ENCODE assay signal across 5 worm cellular contexts in the genomic region with DNA sequence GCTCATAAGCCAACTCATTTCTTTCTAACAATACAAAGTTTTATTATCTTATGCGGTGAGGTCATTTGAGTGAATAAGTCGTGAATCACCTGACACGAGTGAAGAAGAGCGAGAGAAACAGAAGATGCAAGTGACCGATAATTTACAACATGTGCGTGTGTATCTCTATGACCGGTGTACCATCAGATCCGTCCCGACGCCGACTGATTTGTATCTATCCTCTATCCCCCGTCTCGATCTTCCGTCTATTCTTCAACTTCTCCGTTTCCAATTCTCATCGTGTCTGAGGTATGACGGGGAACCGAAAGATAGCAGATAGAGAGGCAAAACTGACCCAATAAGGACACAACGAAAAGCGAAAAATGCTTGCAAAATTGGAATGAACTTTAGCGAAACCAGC.
TF ChIP-seq lines count a peak whose summit lies in the region.

A gene (plus strand): TSS at position 162 of the 400 bp plus-strand sequence.

TF ChIP-seq in whole organism, L1 larva, 84 proteins besides CTCF, POLR2A, EP300 and RAD21 (continued from another document and continues in another):
- peak; percentile 81 for TF ChIP-seq snu-23 (GFP tag; optimal IDR thresholded peaks at IDR 0.05; lab: Kevin White, UChicago)
- peak; percentile 47 for TF ChIP-seq lir-3 (tag; optimal IDR thresholded peaks at IDR 0.05; lab: Kevin White, UChicago; ENCODE audit: poor library complexity)
- no peak for TF ChIP-seq pax-3 (tag; optimal IDR thresholded peaks at IDR 0.05; lab: Kevin White, UChicago)
- no peak for TF ChIP-seq efl-1 (optimal IDR thresholded peaks at IDR 0.05; lab: Kevin White, UChicago)
- TF ChIP-seq efl-1 (GFP tag; optimal IDR thresholded peaks at IDR 0.05 in 1 of 2; lab: Kevin White, UChicago), result peak in 1 of 2 experiments; percentile 91
- TF ChIP-seq nhr-20 (tag; optimal IDR thresholded peaks at IDR 0.05; lab: Kevin White, UChicago), result peak; percentile 83
- TF ChIP-seq fkh-4 (tag; optimal IDR thresholded peaks at IDR 0.05; lab: Kevin White, UChicago; ENCODE audit: borderline replicate concordance), result no peak
- TF ChIP-seq pag-3 (tag; optimal IDR thresholded peaks at IDR 0.05; lab: Kevin White, UChicago; ENCODE audit: borderline replicate concordance, insufficient read depth), result no peak
- peak in 1 of 2 experiments; percentile 85 for TF ChIP-seq mdl-1 (tag; optimal IDR thresholded peaks at IDR 0.05; lab: Kevin White, UChicago)
- peak; percentile 41 for TF ChIP-seq unc-130 (tag; optimal IDR thresholded peaks at IDR 0.05; lab: Kevin White, UChicago)
- no peak for TF ChIP-seq unc-30 (tag; optimal IDR thresholded peaks at IDR 0.05; lab: Kevin White, UChicago)
- peak; percentile 61 for TF ChIP-seq grh-1 (GFP tag; IDR thresholded peaks at IDR 0.05; lab: Robert Waterston, UW)
- peak in 2 of 6 experiments; percentile 72 to 80 for TF ChIP-seq elt-3 (tag; optimal IDR thresholded peaks at IDR 0.05; lab: Kevin White, UChicago)
- TF ChIP-seq nhr-71 (tag; optimal IDR thresholded peaks at IDR 0.05; lab: Kevin White, UChicago), result peak; percentile 84
- TF ChIP-seq nhr-19 (GFP tag; conservative IDR thresholded peaks at IDR 0.05; lab: Robert Waterston, UW), result peak; percentile 66
- peak; percentile 41 for TF ChIP-seq nhr-47 (tag; optimal IDR thresholded peaks at IDR 0.05; lab: Kevin White, UChicago)
- TF ChIP-seq unc-62 (GFP tag; optimal IDR thresholded peaks at IDR 0.05; lab: Kevin White, UChicago), result no peak
- TF ChIP-seq dsc-1 (tag; optimal IDR thresholded peaks at IDR 0.05; lab: Kevin White, UChicago), result peak; percentile 23
- peak; percentile 30 for TF ChIP-seq irx-1 (tag; optimal IDR thresholded peaks at IDR 0.05; lab: Kevin White, UChicago)
- TF ChIP-seq lin-13 (GFP tag; optimal IDR thresholded peaks at IDR 0.05; lab: Kevin White, UChicago), result peak; percentile 32
- TF ChIP-seq mep-1 (tag; optimal IDR thresholded peaks at IDR 0.05; lab: Kevin White, UChicago), result peak; percentile 74
- TF ChIP-seq hlh-17 (GFP tag; optimal IDR thresholded peaks at IDR 0.05; lab: Kevin White, UChicago; ENCODE audit: borderline replicate concordance), result no peak
- TF ChIP-seq nhr-12 (tag; optimal IDR thresholded peaks at IDR 0.05; lab: Kevin White, UChicago), result no peak
- TF ChIP-seq lin-14 (GFP tag; optimal IDR thresholded peaks at IDR 0.05; lab: Kevin White, UChicago), result peak; percentile 86

TF ChIP-seq in whole organism, L2 larva, 48 proteins besides CTCF, POLR2A, EP300 and RAD21 (continued from another document and continues in another):
- TF ChIP-seq lsy-2 (tag; optimal IDR thresholded peaks at IDR 0.05; lab: Kevin White, UChicago) (no peak), nhr-12 (tag; optimal IDR thresholded peaks at IDR 0.05; lab: Kevin White, UChicago) (no peak), egl-27 (tag; optimal IDR thresholded peaks at IDR 0.05; lab: Kevin White, UChicago) (peak; percentile 43), ceh-16 (tag; optimal IDR thresholded peaks at IDR 0.05; lab: Kevin White, UChicago) (peak; percentile 89), ztf-11 (tag; optimal IDR thresholded peaks at IDR 0.05; lab: Kevin White, UChicago) (no peak), crh-2 (tag; optimal IDR thresholded peaks at IDR 0.05; lab: Kevin White, UChicago) (no peak), elt-1 (tag; optimal IDR thresholded peaks at IDR 0.05; lab: Kevin White, UChicago) (peak; percentile 92), ceh-82 (tag; optimal IDR thresholded peaks at IDR 0.05; lab: Kevin White, UChicago) (no peak), nhr-23 (tag; optimal IDR thresholded peaks at IDR 0.05; lab: Kevin White, UChicago) (no peak), unc-62 (GFP tag; optimal IDR thresholded peaks at IDR 0.05; lab: Kevin White, UChicago) (no peak), lin-39 (tag; optimal IDR thresholded peaks at IDR 0.05; lab: Kevin White, UChicago) (no peak), nhr-6 (tag; optimal IDR thresholded peaks at IDR 0.05; lab: Kevin White, UChicago) (peak; percentile 39), elt-3 (tag; optimal IDR thresholded peaks at IDR 0.05; lab: Kevin White, UChicago) (no peak), aly-2 (tag; optimal IDR thresholded peaks at IDR 0.05; lab: Kevin White, UChicago) (no peak), ztf-1 (GFP tag; conservative IDR thresholded peaks at IDR 0.05; lab: Robert Waterston, UW) (no peak), nhr-21 (tag; optimal IDR thresholded peaks at IDR 0.05; lab: Kevin White, UChicago) (peak; percentile 84), snpc-4 (tag; optimal IDR thresholded peaks at IDR 0.05; lab: Kevin White, UChicago) (no peak), alr-1 (tag; optimal IDR thresholded peaks at IDR 0.05; lab: Kevin White, UChicago) (no peak), zag-1 (tag; optimal IDR thresholded peaks at IDR 0.05; lab: Kevin White, UChicago) (no peak), F13H6.1 (tag; optimal IDR thresholded peaks at IDR 0.05; lab: Kevin White, UChicago) (no peak), C34F6.9 (tag; optimal IDR thresholded peaks at IDR 0.05; lab: Kevin White, UChicago) (peak; percentile 41), ZK546.5 (tag; optimal IDR thresholded peaks at IDR 0.05; lab: Kevin White, UChicago) (no peak), ama-1 (optimal IDR thresholded peaks at IDR 0.05; lab: Kevin White, UChicago) (no peak), lin-13 (GFP tag; optimal IDR thresholded peaks at IDR 0.05; lab: Kevin White, UChicago) (no peak), unc-39 (tag; optimal IDR thresholded peaks at IDR 0.05; lab: Kevin White, UChicago) (no peak), blmp-1 (tag; optimal IDR thresholded peaks at IDR 0.05; lab: Kevin White, UChicago; ENCODE audit: insufficient read depth) (peak; percentile 58), skn-1 (tag; optimal IDR thresholded peaks at IDR 0.05; lab: Kevin White, UChicago) (no peak)

TF ChIP-seq in whole organism, L3 larva, 47 proteins besides CTCF, POLR2A, EP300 and RAD21 (continued from another document and continues in another):
- TF ChIP-seq egl-27 (tag; optimal IDR thresholded peaks at IDR 0.05; lab: Kevin White, UChicago), result no peak
- no peak for TF ChIP-seq ceh-82 (tag; optimal IDR thresholded peaks at IDR 0.05; lab: Kevin White, UChicago)
- TF ChIP-seq lin-15B (tag; optimal IDR thresholded peaks at IDR 0.05; lab: Kevin White, UChicago), result no peak
- no peak for TF ChIP-seq nhr-77 (tag; optimal IDR thresholded peaks at IDR 0.05; lab: Kevin White, UChicago)
- TF ChIP-seq nhr-76 (tag; optimal IDR thresholded peaks at IDR 0.05; lab: Kevin White, UChicago), result no peak
- TF ChIP-seq fkh-10 (GFP tag; optimal IDR thresholded peaks at IDR 0.05; lab: Kevin White, UChicago), result no peak
- no peak for TF ChIP-seq skn-1 (tag; optimal IDR thresholded peaks at IDR 0.05; lab: Kevin White, UChicago)
- TF ChIP-seq pqm-1 (tag; optimal IDR thresholded peaks at IDR 0.05; lab: Kevin White, UChicago), result peak; percentile 10
- no peak for TF ChIP-seq ztf-4 (tag; optimal IDR thresholded peaks at IDR 0.05; lab: Kevin White, UChicago)
- peak in 1 of 3 experiments; percentile 19 for TF ChIP-seq elt-3 (tag; optimal IDR thresholded peaks at IDR 0.05; lab: Kevin White, UChicago)
- TF ChIP-seq elt-2 (tag; optimal IDR thresholded peaks at IDR 0.05; lab: Kevin White, UChicago), result peak; percentile 9
- no peak for TF ChIP-seq nfya-1 (tag; optimal IDR thresholded peaks at IDR 0.05; lab: Kevin White, UChicago; ENCODE audit: insufficient read depth)
- TF ChIP-seq unc-62 (GFP tag; optimal IDR thresholded peaks at IDR 0.05; lab: Kevin White, UChicago), result peak; percentile 17
- TF ChIP-seq nhr-23 (tag; optimal IDR thresholded peaks at IDR 0.05; lab: Kevin White, UChicago), result peak; percentile 87
- TF ChIP-seq pha-4 (tag; optimal IDR thresholded peaks at IDR 0.05; lab: Kevin White, UChicago), result no peak
- TF ChIP-seq nhr-43 (tag; optimal IDR thresholded peaks at IDR 0.05; lab: Kevin White, UChicago; ENCODE audit: poor library complexity, severe bottlenecking), result peak; percentile 6
- no peak for TF ChIP-seq egl-5 (tag; optimal IDR thresholded peaks at IDR 0.05; lab: Kevin White, UChicago)
- no peak for TF ChIP-seq nhr-28 (tag; optimal IDR thresholded peaks at IDR 0.05; lab: Kevin White, UChicago)
- peak; percentile 92 for TF ChIP-seq nhr-25 (tag; optimal IDR thresholded peaks at IDR 0.05; lab: Kevin White, UChicago)
- TF ChIP-seq mml-1 (tag; optimal IDR thresholded peaks at IDR 0.05; lab: Kevin White, UChicago), result no peak
- no peak for TF ChIP-seq snpc-4 (tag; optimal IDR thresholded peaks at IDR 0.05; lab: Kevin White, UChicago)
- no peak for TF ChIP-seq zag-1 (tag; optimal IDR thresholded peaks at IDR 0.05; lab: Kevin White, UChicago)
- TF ChIP-seq ceh-9 (tag; optimal IDR thresholded peaks at IDR 0.05; lab: Kevin White, UChicago), result no peak
- no peak for TF ChIP-seq hmg-11 (tag; optimal IDR thresholded peaks at IDR 0.05; lab: Kevin White, UChicago)
- no peak for TF ChIP-seq fos-1 (tag; optimal IDR thresholded peaks at IDR 0.05; lab: Kevin White, UChicago)
- TF ChIP-seq nhr-12 (tag; optimal IDR thresholded peaks at IDR 0.05; lab: Kevin White, UChicago), result no peak
- TF ChIP-seq nhr-11 (tag; optimal IDR thresholded peaks at IDR 0.05; lab: Kevin White, UChicago), result no peak
- no peak for TF ChIP-seq fkh-2 (tag; optimal IDR thresholded peaks at IDR 0.05; lab: Kevin White, UChicago)

TF ChIP-seq in whole organism, L4 larva, 104 proteins besides CTCF, POLR2A, EP300 and RAD21 (continued from another document and continues in another):
- TF ChIP-seq T26A8.4 (GFP tag; IDR thresholded peaks at IDR 0.05; lab: Robert Waterston, UW), result no peak; the same call in 1 of the 2 replicates
- TF ChIP-seq aly-2 (tag; optimal IDR thresholded peaks at IDR 0.05; lab: Kevin White, UChicago), result no peak
- TF ChIP-seq hlh-30 (tag; optimal IDR thresholded peaks at IDR 0.05; lab: Kevin White, UChicago; ENCODE audit: insufficient read depth), result peak; percentile 91
- no peak for TF ChIP-seq ceh-62 (tag; optimal IDR thresholded peaks at IDR 0.05; lab: Kevin White, UChicago)
- TF ChIP-seq lin-29 (GFP tag; IDR thresholded peaks at IDR 0.05; lab: Robert Waterston, UW), result no peak
- TF ChIP-seq nhr-102 (tag; optimal IDR thresholded peaks at IDR 0.05; lab: Kevin White, UChicago), result no peak
- no peak for TF ChIP-seq F26F4.8 (GFP tag; conservative IDR thresholded peaks at IDR 0.05; lab: Robert Waterston, UW)
- peak; percentile 6 for TF ChIP-seq nhr-11 (tag; optimal IDR thresholded peaks at IDR 0.05; lab: Kevin White, UChicago)
- TF ChIP-seq duxl-1 (tag; optimal IDR thresholded peaks at IDR 0.05; lab: Kevin White, UChicago; ENCODE audit: poor library complexity), result no peak
- peak; percentile 53; the same call in 1 of the 2 replicates for TF ChIP-seq php-3 (GFP tag; IDR thresholded peaks at IDR 0.05; lab: Robert Waterston, UW)
- TF ChIP-seq dmd-8 (GFP tag; IDR thresholded peaks at IDR 0.05; lab: Robert Waterston, UW), result no peak
- TF ChIP-seq nhr-28 (tag; optimal IDR thresholded peaks at IDR 0.05; lab: Kevin White, UChicago), result peak; percentile 21
- no peak for TF ChIP-seq Y75B8A.6 (GFP tag; IDR thresholded peaks at IDR 0.05; lab: Robert Waterston, UW)
- peak in 1 of 2 experiments; percentile 56 for TF ChIP-seq mdl-1 (tag; optimal IDR thresholded peaks at IDR 0.05; lab: Kevin White, UChicago)
- TF ChIP-seq ZK546.5 (tag; optimal IDR thresholded peaks at IDR 0.05; lab: Kevin White, UChicago), result no peak
- no peak for TF ChIP-seq mxl-2 (GFP tag; conservative IDR thresholded peaks at IDR 0.05; lab: Robert Waterston, UW)
- no peak for TF ChIP-seq vab-7 (GFP tag; IDR thresholded peaks at IDR 0.05; lab: Robert Waterston, UW)
- TF ChIP-seq mes-2 (tag; optimal IDR thresholded peaks at IDR 0.05; lab: Kevin White, UChicago; ENCODE audit: poor library complexity, severe bottlenecking), result peak; percentile 17
- no peak for TF ChIP-seq nhr-111 (GFP tag; optimal IDR thresholded peaks at IDR 0.05; lab: Kevin White, UChicago)
- TF ChIP-seq lir-3 (tag; optimal IDR thresholded peaks at IDR 0.05; lab: Kevin White, UChicago), result no peak
- TF ChIP-seq Y48G9A.11 (GFP tag; IDR thresholded peaks at IDR 0.05; lab: Robert Waterston, UW), result no peak
- no peak for TF ChIP-seq cey-2 (tag; optimal IDR thresholded peaks at IDR 0.05; lab: Kevin White, UChicago; ENCODE audit: borderline replicate concordance, insufficient read depth)
- TF ChIP-seq lim-7 (GFP tag; IDR thresholded peaks at IDR 0.05; lab: Robert Waterston, UW), result no peak
- no peak for TF ChIP-seq pha-4 (GFP tag; IDR thresholded peaks at IDR 0.05; lab: Robert Waterston, UW)
- TF ChIP-seq pha-4 (tag; optimal IDR thresholded peaks at IDR 0.05; lab: Kevin White, UChicago), result no peak
- TF ChIP-seq Y105C5A.15 (GFP tag; IDR thresholded peaks at IDR 0.05; lab: Robert Waterston, UW), result no peak
- peak; percentile 66 for TF ChIP-seq hlh-11 (tag; optimal IDR thresholded peaks at IDR 0.05; lab: Kevin White, UChicago)
- TF ChIP-seq lin-1 (GFP tag; IDR thresholded peaks at IDR 0.05; lab: Robert Waterston, UW), result no peak
- no peak for TF ChIP-seq sdz-12 (GFP tag; optimal IDR thresholded peaks at IDR 0.05; lab: Kevin White, UChicago)

TF ChIP-seq in whole organism, mixed stage, embryonic, 35 proteins besides CTCF, POLR2A, EP300 and RAD21 (continued from another document):
- TF ChIP-seq M03D4.4 (tag; optimal IDR thresholded peaks at IDR 0.05; lab: Kevin White, UChicago) (no peak), nhr-28 (tag; optimal IDR thresholded peaks at IDR 0.05; lab: Kevin White, UChicago) (no peak), unc-62 (GFP tag; optimal IDR thresholded peaks at IDR 0.05; lab: Kevin White, UChicago) (peak; percentile 76), bed-3 (GFP tag; optimal IDR thresholded peaks at IDR 0.05; lab: Kevin White, UChicago) (no peak), nhr-12 (tag; optimal IDR thresholded peaks at IDR 0.05; lab: Kevin White, UChicago) (no peak), lin-13 (tag; optimal IDR thresholded peaks at IDR 0.05; lab: Kevin White, UChicago) (no peak), flh-1 (GFP tag; optimal IDR thresholded peaks at IDR 0.05; lab: Kevin White, UChicago) (no peak), blmp-1 (tag; optimal IDR thresholded peaks at IDR 0.05; lab: Kevin White, UChicago) (peak; percentile 6), ham-2 (GFP tag; optimal IDR thresholded peaks at IDR 0.05; lab: Kevin White, UChicago) (peak; percentile 82), tbx-8 (GFP tag; optimal IDR thresholded peaks at IDR 0.05; lab: Kevin White, UChicago) (no peak), ceh-83 (GFP tag; optimal IDR thresholded peaks at IDR 0.05; lab: Kevin White, UChicago) (no peak), nhr-237 (tag; optimal IDR thresholded peaks at IDR 0.05; lab: Kevin White, UChicago) (no peak), nhr-76 (tag; optimal IDR thresholded peaks at IDR 0.05; lab: Kevin White, UChicago) (no peak), elt-1 (tag; optimal IDR thresholded peaks at IDR 0.05; lab: Kevin White, UChicago; ENCODE audit: borderline replicate concordance, insufficient read depth) (peak; percentile 98), drap-1 (GFP tag; optimal IDR thresholded peaks at IDR 0.05; lab: Kevin White, UChicago) (no peak)
